Worm (Caenorhabditis elegans) whole organism, late embryonic: ENCODE measurements around the gene F54B11.10.

Experiments
- C08G9.2 ChIP-seq: sonication (generic microtip); optimal IDR thresholded peaks from 2 replicates; lab custom pipeline; 2016; ENCODE audit warnings: mild to moderate bottlenecking, missing genetic modification characterization, moderate library complexity, missing compliant biosample characterization
- C38D4.7 ChIP-seq: fragments of 200-800 bp; sonication (Bioruptor generic); optimal IDR thresholded peaks from 2 replicates; lab custom pipeline; 2018; ENCODE audit warnings: mild to moderate bottlenecking, missing genetic modification characterization, moderate library complexity, missing compliant biosample characterization
- F13H6.1 ChIP-seq: sonication (generic microtip); optimal IDR thresholded peaks from 2 replicates; lab custom pipeline; 2016; ENCODE audit warnings: missing genetic modification characterization, missing compliant biosample characterization
- K02D7.2 ChIP-seq: sonication (generic microtip); optimal IDR thresholded peaks from 2 replicates; lab custom pipeline; 2017; ENCODE audit warnings: mild to moderate bottlenecking, missing genetic modification characterization, missing compliant biosample characterization
- K09A11.1 ChIP-seq: sonication (generic microtip); optimal IDR thresholded peaks from 2 replicates; lab custom pipeline; 2017; ENCODE audit warnings: antibody characterized with exemption, mild to moderate bottlenecking, missing genetic modification characterization, missing compliant biosample characterization; ENCODE audit not compliant: insufficient read depth
- T23F11.4 ChIP-seq: fragments of 200-800 bp; sonication (Bioruptor generic); optimal IDR thresholded peaks from 2 replicates; lab custom pipeline; 2018; ENCODE audit warnings: mild to moderate bottlenecking, missing genetic modification characterization, missing compliant biosample characterization
- Y22D7AL.16 ChIP-seq: sonication (generic microtip); optimal IDR thresholded peaks from 2 replicates; lab custom pipeline; 2016; ENCODE audit warnings: missing genetic modification characterization, missing compliant biosample characterization
- ahr-1 ChIP-seq: sonication (generic microtip); optimal IDR thresholded peaks from 2 replicates; lab custom pipeline; 2016; ENCODE audit warnings: missing genetic modification characterization, missing compliant biosample characterization
- ama-1 ChIP-seq: fragments of 150-350 bp; optimal IDR thresholded peaks from 2 replicates; lab custom pipeline; 2014
- ceh-14 ChIP-seq: sonication (generic microtip); optimal IDR thresholded peaks from 2 replicates; lab custom pipeline; 2016; ENCODE audit warnings: missing genotype, missing genetic modification characterization, missing compliant biosample characterization
- ceh-18 ChIP-seq: sonication (generic microtip); optimal IDR thresholded peaks from 2 replicates; lab custom pipeline; 2016; ENCODE audit warnings: missing genetic modification characterization, missing compliant biosample characterization
- ceh-19 ChIP-seq: fragments of 200-800 bp; sonication (Bioruptor generic); optimal IDR thresholded peaks from 2 replicates; lab custom pipeline; 2018; ENCODE audit warnings: mild to moderate bottlenecking, missing genetic modification characterization, missing compliant biosample characterization
- ceh-2 ChIP-seq: sonication (generic microtip); optimal IDR thresholded peaks from 2 replicates; lab custom pipeline; 2016; ENCODE audit warnings: missing genotype, missing genetic modification characterization, missing compliant biosample characterization
- ceh-22 ChIP-seq: sonication (generic microtip); optimal IDR thresholded peaks from 2 replicates; lab custom pipeline; 2017; ENCODE audit warnings: missing biosample characterization, missing genetic modification characterization
- ceh-24 ChIP-seq: sonication (generic microtip); optimal IDR thresholded peaks from 2 replicates; lab custom pipeline; 2016; ENCODE audit warnings: mild to moderate bottlenecking, missing genetic modification characterization, missing compliant biosample characterization
- ceh-45 ChIP-seq: fragments of 200-800 bp; sonication (Bioruptor generic); IDR thresholded peaks from 2 replicates; pipeline ENCODE4 v1.3.6; 2022; ENCODE audit warnings: missing genetic modification reagents, missing genetic modification characterization, missing compliant biosample characterization
- ceh-48 ChIP-seq: sonication (generic microtip); optimal IDR thresholded peaks from 2 replicates; lab custom pipeline; 2016; ENCODE audit warnings: missing genetic modification characterization, inconsistent platforms, missing compliant biosample characterization
- ceh-9 ChIP-seq: sonication (generic microtip); optimal IDR thresholded peaks from 2 replicates; lab custom pipeline; 2016; ENCODE audit warnings: mild to moderate bottlenecking, missing genetic modification characterization, inconsistent platforms, missing compliant biosample characterization
- che-1 ChIP-seq: sonication (generic microtip); optimal IDR thresholded peaks from 2 replicates; lab custom pipeline; 2016; ENCODE audit warnings: mild to moderate bottlenecking, missing genetic modification characterization, missing compliant biosample characterization
- dmd-4 ChIP-seq: sonication (generic microtip); optimal IDR thresholded peaks from 2 replicates; lab custom pipeline; 2016; ENCODE audit warnings: borderline replicate concordance, missing genetic modification characterization, missing compliant biosample characterization
- dve-1 ChIP-seq: sonication (generic microtip); optimal IDR thresholded peaks from 2 replicates; lab custom pipeline; 2017; ENCODE audit warnings: antibody characterized with exemption, mild to moderate bottlenecking, missing genetic modification characterization, missing compliant biosample characterization
- elt-2 ChIP-seq: sonication (generic microtip); optimal IDR thresholded peaks from 2 replicates; lab custom pipeline; 2016; ENCODE audit warnings: missing genetic modification reagents, missing genetic modification characterization, missing compliant biosample characterization
- eyg-1 ChIP-seq: sonication (generic microtip); optimal IDR thresholded peaks from 2 replicates; lab custom pipeline; 2016; ENCODE audit warnings: missing genotype, missing genetic modification characterization, missing compliant biosample characterization
- fkh-10 ChIP-seq: fragments of 150-350 bp; optimal IDR thresholded peaks from 2 replicates; lab custom pipeline; 2014; ENCODE audit warnings: missing biosample characterization, missing genetic modification reagents, missing genetic modification characterization
- fkh-6 ChIP-seq: sonication (generic microtip); optimal IDR thresholded peaks from 2 replicates; lab custom pipeline; 2016; ENCODE audit warnings: missing genetic modification characterization, missing compliant biosample characterization
- gmeb-2 ChIP-seq: sonication (generic microtip); optimal IDR thresholded peaks from 2 replicates; lab custom pipeline; 2016; ENCODE audit warnings: missing genetic modification characterization, inconsistent platforms, missing compliant biosample characterization
- hlh-13 ChIP-seq: fragments of 200-800 bp; sonication (Bioruptor generic); optimal IDR thresholded peaks from 2 replicates; lab custom pipeline; 2018; ENCODE audit warnings: mild to moderate bottlenecking, missing genetic modification characterization, missing compliant biosample characterization
- hlh-30 ChIP-seq: sonication (generic microtip); optimal IDR thresholded peaks from 2 replicates; lab custom pipeline; 2017; ENCODE audit warnings: antibody characterized with exemption, missing genetic modification characterization, missing compliant biosample characterization; ENCODE audit not compliant: insufficient read depth
- hlh-6 ChIP-seq: sonication (generic microtip); optimal IDR thresholded peaks from 2 replicates; lab custom pipeline; 2016; ENCODE audit warnings: missing genotype, missing genetic modification characterization, missing compliant biosample characterization
- hlh-8 ChIP-seq: sonication (generic microtip); optimal IDR thresholded peaks from 2 replicates; lab custom pipeline; 2016; ENCODE audit warnings: missing genotype, missing genetic modification characterization, missing compliant biosample characterization
- lim-6 ChIP-seq: sonication (generic microtip); optimal IDR thresholded peaks from 2 replicates; lab custom pipeline; 2016; ENCODE audit warnings: missing genetic modification characterization, missing compliant biosample characterization
- lin-11 ChIP-seq: fragments of 200-800 bp; sonication (Bioruptor generic); optimal IDR thresholded peaks from 2 replicates; lab custom pipeline; 2018; ENCODE audit warnings: mild to moderate bottlenecking, missing genetic modification characterization, missing compliant biosample characterization
- mec-3 ChIP-seq: sonication (generic microtip); optimal IDR thresholded peaks from 2 replicates; lab custom pipeline; 2016; ENCODE audit warnings: borderline replicate concordance, missing genetic modification characterization, missing compliant biosample characterization
- nfya-1 ChIP-seq: sonication (generic microtip); optimal IDR thresholded peaks from 2 replicates; lab custom pipeline; 2017; ENCODE audit warnings: missing genetic modification characterization, mild to moderate bottlenecking, missing compliant biosample characterization, antibody characterized with exemption, moderate library complexity
- nhr-11 ChIP-seq: fragments of 150-350 bp; optimal IDR thresholded peaks from 2 replicates; lab custom pipeline; 2014; ENCODE audit warnings: missing biosample characterization, missing genetic modification characterization
- nhr-232 ChIP-seq: sonication (generic microtip); optimal IDR thresholded peaks from 2 replicates; lab custom pipeline; 2016; ENCODE audit warnings: missing genetic modification characterization, missing compliant biosample characterization
- npax-4 ChIP-seq: sonication (generic microtip); optimal IDR thresholded peaks from 2 replicates; lab custom pipeline; 2016; ENCODE audit warnings: missing genetic modification characterization, missing compliant biosample characterization
- odd-2 ChIP-seq: sonication (generic microtip); optimal IDR thresholded peaks from 2 replicates; lab custom pipeline; 2017; ENCODE audit warnings: antibody characterized with exemption, mild to moderate bottlenecking, missing genetic modification characterization, missing compliant biosample characterization
- pag-3 ChIP-seq: sonication (generic microtip); optimal IDR thresholded peaks from 2 replicates; lab custom pipeline; 2016; ENCODE audit warnings: missing compliant biosample characterization, missing genetic modification characterization, borderline replicate concordance
- pax-1 ChIP-seq: fragments of 150-350 bp; optimal IDR thresholded peaks from 2 replicates; lab custom pipeline; 2014; ENCODE audit warnings: missing biosample characterization, missing genetic modification characterization
- pha-2 ChIP-seq: sonication (generic microtip); optimal IDR thresholded peaks from 2 replicates; lab custom pipeline; 2017; ENCODE audit warnings: mild to moderate bottlenecking, missing genetic modification characterization, missing compliant biosample characterization
- pha-4 ChIP-seq: fragments of 150-350 bp; optimal IDR thresholded peaks from 2 replicates; lab custom pipeline; 2018; ENCODE audit warnings: missing biosample characterization, missing genetic modification reagents, missing genetic modification characterization
- pros-1 ChIP-seq: fragments of 150-350 bp; optimal IDR thresholded peaks from 2 replicates; lab custom pipeline; 2014; ENCODE audit warnings: missing biosample characterization, missing genetic modification reagents, missing genetic modification characterization
- sox-4 ChIP-seq: sonication (generic microtip); optimal IDR thresholded peaks from 2 replicates; lab custom pipeline; 2017; ENCODE audit warnings: mild to moderate bottlenecking, missing genetic modification characterization, inconsistent platforms, missing compliant biosample characterization
- syd-9 ChIP-seq: sonication (generic microtip); optimal IDR thresholded peaks from 2 replicates; lab custom pipeline; 2016; ENCODE audit warnings: mild to moderate bottlenecking, missing genetic modification characterization, moderate library complexity, missing compliant biosample characterization
- tbx-2 ChIP-seq: sonication (generic microtip); optimal IDR thresholded peaks from 2 replicates; lab custom pipeline; 2016; ENCODE audit warnings: missing genetic modification characterization, missing compliant biosample characterization
- tbx-7 ChIP-seq: sonication (generic microtip); optimal IDR thresholded peaks from 2 replicates; lab custom pipeline; 2016; ENCODE audit warnings: missing genotype, missing genetic modification characterization, missing compliant biosample characterization
- ttx-3 ChIP-seq: sonication (generic microtip); optimal IDR thresholded peaks from 2 replicates; lab custom pipeline; 2016; ENCODE audit warnings: missing genetic modification reagents, missing genetic modification characterization, missing compliant biosample characterization
- unc-3 ChIP-seq, 2 experiments: fragments of 200-800 bp in 1 of 2; sonication (Bioruptor generic) in 1 of 2; sonication (generic microtip) in 1 of 2; conservative IDR thresholded peaks in 1 of 2; optimal IDR thresholded peaks in 1 of 2; 2 replicates each; pipeline versions ENCODE4 v1.3.6 to Lab custom; 2016 to 2022; ENCODE audit warnings: missing compliant biosample characterization in 2 of 2, missing genetic modification characterization in 2 of 2, missing genetic modification reagents in 1 of 2
- unc-42 ChIP-seq: sonication (generic microtip); optimal IDR thresholded peaks from 2 replicates; lab custom pipeline; 2016; ENCODE audit warnings: missing genotype, missing genetic modification characterization, missing compliant biosample characterization
- unc-86 ChIP-seq: sonication (generic microtip); optimal IDR thresholded peaks from 2 replicates; lab custom pipeline; 2016; ENCODE audit warnings: missing genetic modification characterization, missing compliant biosample characterization
- zip-5 ChIP-seq: sonication (generic microtip); optimal IDR thresholded peaks from 2 replicates; lab custom pipeline; 2016; ENCODE audit warnings: missing genetic modification characterization, missing compliant biosample characterization
- ztf-16 ChIP-seq: sonication (generic microtip); optimal IDR thresholded peaks from 2 replicates; lab custom pipeline; 2017; ENCODE audit warnings: missing genetic modification characterization, missing compliant biosample characterization

F54B11.10 gene

ce11 chrX:13598021-13598499, 16.1 kb downstream of the F54B11.10 start, which contains the start of gene bra-1:
bra-1 (plus strand) TSS chrX:13598449.
- TF ChIP-seq ceh-9 (tag; lab: Kevin White, UChicago), result no peak
- no peak for TF ChIP-seq ztf-16 (tag; lab: Kevin White, UChicago)
- TF ChIP-seq nhr-11, result no peak
- no peak for TF ChIP-seq pha-2 (tag; lab: Kevin White, UChicago)
- TF ChIP-seq ceh-14, result peak; percentile 66
- TF ChIP-seq ceh-48 (tag; lab: Kevin White, UChicago), result peak; percentile 47
- peak; percentile 4 for TF ChIP-seq pros-1 (tag; lab: Kevin White, UChicago)
- no peak for TF ChIP-seq fkh-6
- TF ChIP-seq ahr-1 (tag; lab: Kevin White, UChicago), result no peak
- peak; percentile 21 for TF ChIP-seq ceh-18 (tag; lab: Kevin White, UChicago)
- TF ChIP-seq pag-3 (tag; lab: Kevin White, UChicago), result peak; percentile 13
- TF ChIP-seq ttx-3 (tag; lab: Kevin White, UChicago), result peak; percentile 16
- no peak for TF ChIP-seq che-1 (tag; lab: Kevin White, UChicago)
- peak; percentile 26 for TF ChIP-seq unc-86 (tag; lab: Kevin White, UChicago)
- no peak for TF ChIP-seq ceh-22 (tag; lab: Kevin White, UChicago)
- TF ChIP-seq dmd-4 (tag; lab: Kevin White, UChicago), result no peak
- TF ChIP-seq ceh-45 (GFP tag; lab: Robert Waterston, UW), result no peak
- no peak for TF ChIP-seq T23F11.4 (GFP tag; lab: Kevin White, UChicago)
- no peak for TF ChIP-seq ama-1
- peak; percentile 15 for TF ChIP-seq C08G9.2 (tag; lab: Kevin White, UChicago)
- peak; percentile 58 for TF ChIP-seq nfya-1
- no peak for TF ChIP-seq F13H6.1 (tag; lab: Kevin White, UChicago)
- TF ChIP-seq hlh-6, result peak; percentile 46
- no peak for TF ChIP-seq elt-2
- TF ChIP-seq hlh-13 (GFP tag; lab: Kevin White, UChicago), result no peak
- TF ChIP-seq tbx-2 (tag; lab: Kevin White, UChicago), result peak; percentile 75
- TF ChIP-seq nhr-232 (tag; lab: Kevin White, UChicago), result no peak
- TF ChIP-seq lin-11 (tag; lab: Kevin White, UChicago), result no peak
- no peak for TF ChIP-seq tbx-7 (tag; lab: Kevin White, UChicago)
- TF ChIP-seq hlh-8, result no peak
- TF ChIP-seq ceh-19, result no peak
- no peak for TF ChIP-seq mec-3 (tag; lab: Kevin White, UChicago)
- no peak for TF ChIP-seq pha-4 (tag; lab: Kevin White, UChicago)
- TF ChIP-seq gmeb-2 (tag; lab: Kevin White, UChicago), result no peak
- TF ChIP-seq sox-4 (tag; lab: Kevin White, UChicago), result no peak
- no peak for TF ChIP-seq C38D4.7 (GFP tag; lab: Kevin White, UChicago)
- no peak for TF ChIP-seq pax-1
- TF ChIP-seq unc-3 (GFP tag; conservative IDR thresholded peaks at IDR 0.05; lab: Robert Waterston, UW), result no peak
- TF ChIP-seq unc-3 (tag; optimal IDR thresholded peaks at IDR 0.05; lab: Kevin White, UChicago), result no peak
- TF ChIP-seq fkh-10 (GFP tag; lab: Kevin White, UChicago), result no peak
- TF ChIP-seq odd-2 (tag; lab: Kevin White, UChicago), result no peak
- no peak for TF ChIP-seq K09A11.1
- TF ChIP-seq Y22D7AL.16, result no peak
- peak; percentile 94 for TF ChIP-seq hlh-30 (tag; lab: Kevin White, UChicago)
- TF ChIP-seq K02D7.2, result no peak
- no peak for TF ChIP-seq ceh-24 (tag; lab: Kevin White, UChicago)
- no peak for TF ChIP-seq dve-1 (tag; lab: Kevin White, UChicago)
- TF ChIP-seq eyg-1 (tag; lab: Kevin White, UChicago), result no peak
- peak; percentile 64 for TF ChIP-seq lim-6 (tag; lab: Kevin White, UChicago)
- peak; percentile 25 for TF ChIP-seq syd-9 (tag; lab: Kevin White, UChicago)
- no peak for TF ChIP-seq npax-4
- TF ChIP-seq zip-5 (tag; lab: Kevin White, UChicago), result no peak
- peak; percentile 81 for TF ChIP-seq unc-42
- TF ChIP-seq ceh-2 (tag; lab: Kevin White, UChicago), result peak; percentile 17
